Fruit fly (Drosophila melanogaster) ovary, adult (tissue): ENCODE measurements around the gene eRF1.

ENCODE experiments used
- CG17801 ChIP-seq: fragments of 200-800 bp; optimal IDR thresholded peaks from 2 replicates; lab custom pipeline; 2019; ENCODE audit warnings: missing biosample characterization, mild to moderate bottlenecking, missing genetic modification characterization, moderate library complexity; ENCODE audit not compliant: partially characterized antibody

Gene eRF1

dm6 chr3L:20347762-20348580 lies at the start of gene eRF1, which contains the start of gene Rbbp5:
Gene eRF1 (plus strand): TSS chr3L:20348355.
Gene Rbbp5 (minus strand): TSS chr3L:20347942.
- peak; percentile 78 for TF ChIP-seq CG17801 (GFP tag; lab: Kevin White, UChicago)

- TF ChIP-seq CG17801 (GFP tag; lab: Kevin White, UChicago), result no peak
Measured at dm6 chr3L:20299110-20299509, 49.0 kb upstream of the eRF1 start, which contains the start of gene SCCRO4. Gene SCCRO4 (plus strand): TSS chr3L:20299410.

- TF ChIP-seq CG17801 (GFP tag; lab: Kevin White, UChicago), result peak; percentile 80
Measured at dm6 chr3L:20302081-20302630, 46.0 kb upstream of the eRF1 start, which contains the start of gene Pex23. Gene Pex23 (minus strand): TSS chr3L:20302141.

- no peak for TF ChIP-seq CG17801 (GFP tag; lab: Kevin White, UChicago)
Measured at dm6 chr3L:20306142-20306541, 42.0 kb upstream of the eRF1 start, which contains the start of gene CG32225. Gene CG32225 (minus strand): TSS chr3L:20306283.

- no peak for TF ChIP-seq CG17801 (GFP tag; lab: Kevin White, UChicago)
Measured at dm6 chr3L:20309354-20309753, 38.8 kb upstream of the eRF1 start, which contains the start of gene polo. Gene polo (plus strand): TSS chr3L:20309654.

- peak; percentile 20 for TF ChIP-seq CG17801 (GFP tag; lab: Kevin White, UChicago)
Measured at dm6 chr3L:20309758-20310733, 38.1 kb upstream of the eRF1 start.

- peak; percentile 63 for TF ChIP-seq CG17801 (GFP tag; lab: Kevin White, UChicago)
Measured at dm6 chr3L:20313469-20313868, 34.7 kb upstream of the eRF1 start, which contains the start of gene alphaSnap. Gene alphaSnap (plus strand): TSS chr3L:20313632.

- TF ChIP-seq CG17801 (GFP tag; lab: Kevin White, UChicago), result no peak
Measured at dm6 chr3L:20316956-20317589, 31.1 kb upstream of the eRF1 start, which contains the start of gene Spn77Ba. Gene Spn77Ba (plus strand): TSS chr3L:20317190.

dm6 chr3L:20317751-20318150 lies 30.4 kb upstream of the eRF1 start:
- TF ChIP-seq CG17801 (GFP tag; lab: Kevin White, UChicago), result no peak

dm6 chr3L:20320044-20320443 lies 28.1 kb upstream of the eRF1 start:
- TF ChIP-seq CG17801 (GFP tag; lab: Kevin White, UChicago), result no peak

- TF ChIP-seq CG17801 (GFP tag; lab: Kevin White, UChicago), result no peak
Measured at dm6 chr3L:20320652-20321051, 27.5 kb upstream of the eRF1 start, which contains the start of gene Spn77Bb. Gene Spn77Bb (plus strand): TSS chr3L:20320952.

- TF ChIP-seq CG17801 (GFP tag; lab: Kevin White, UChicago), result no peak
Measured at dm6 chr3L:20342334-20342733, 5.8 kb upstream of the eRF1 start, which contains the start of gene Spn77Bc. Gene Spn77Bc (plus strand): TSS chr3L:20342634.

- no peak for TF ChIP-seq CG17801 (GFP tag; lab: Kevin White, UChicago)
Measured at dm6 chr3L:20348581-20349093, 482 bp downstream of the eRF1 start.
